Fruit fly (Drosophila melanogaster): ENCODE data around the gene CtsK1.

DNA sequence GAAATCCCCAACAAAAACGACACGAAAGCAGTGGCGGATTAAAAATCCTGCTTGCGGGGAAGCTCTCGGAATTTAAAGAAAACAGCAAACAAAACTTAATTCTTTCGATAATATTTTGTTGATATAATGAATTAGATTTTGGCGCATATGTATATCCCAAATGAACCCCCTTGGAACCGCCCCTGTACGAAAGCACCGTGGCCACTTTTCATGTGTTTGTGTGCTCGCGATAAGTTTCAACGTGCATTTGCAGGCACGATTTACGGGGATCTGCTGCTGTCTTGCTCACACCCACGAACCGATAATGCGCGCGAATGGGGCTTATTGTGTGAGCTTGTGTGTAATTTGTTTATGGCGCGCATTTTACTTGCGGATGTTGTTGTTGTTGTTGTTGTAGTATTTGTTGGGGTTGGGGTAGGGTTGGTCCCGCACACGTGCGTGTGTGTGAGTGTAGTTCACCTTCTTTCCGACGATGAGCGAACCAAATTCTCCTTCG is 11.0 kb downstream of the CtsK1 start:
- TF ChIP-seq CG10348 (GFP tag; IDR thresholded peaks at IDR 0.05) (peak; percentile 98), EcR (GFP tag; optimal IDR thresholded peaks at IDR 0.05) (peak; percentile 48), fd96Ca (GFP tag; IDR thresholded peaks at IDR 0.05) (peak; percentile 100), Pif1B (GFP tag; optimal IDR thresholded peaks at IDR 0.05) (peak; percentile 98), rn (GFP tag; IDR thresholded peaks at IDR 0.05) (peak; percentile 97), Snoo (tag; optimal IDR thresholded peaks at IDR 0.05) (peak; percentile 96), CG13204 (GFP tag; optimal IDR thresholded peaks at IDR 0.05) (peak; percentile 93), CG12605 (GFP tag; IDR thresholded peaks at IDR 0.05) (peak; percentile 96), CG8159 (tag; optimal IDR thresholded peaks at IDR 0.05) (peak; percentile 97), CG9948 (tag; optimal IDR thresholded peaks at IDR 0.05) (peak; percentile 97), Pif1A (GFP tag; optimal IDR thresholded peaks at IDR 0.05) (peak; percentile 98), CG32121 (GFP tag; IDR thresholded peaks at IDR 0.05) (peak; percentile 98), CG34367 (tag; optimal IDR thresholded peaks at IDR 0.05) (peak; percentile 96)

Data from whole organism, pupa.